Fruit fly (Drosophila melanogaster) whole organism, adult: ENCODE results near the gene Oatp74D.

Experiments used
- CG11617 ChIP-seq: fragments of 200-800 bp; sonication (Bioruptor generic); optimal IDR thresholded peaks from 2 replicates; lab custom pipeline; 2017; ENCODE audit warnings: mild to moderate bottlenecking, missing biosample characterization, missing genetic modification reagents, missing genetic modification characterization
- cic ChIP-seq: fragments of 200-800 bp; sonication (Bioruptor generic); optimal IDR thresholded peaks from 2 replicates; lab custom pipeline; 2017; ENCODE audit warnings: missing biosample characterization, mild to moderate bottlenecking, missing genetic modification characterization, moderate library complexity

DNA sequence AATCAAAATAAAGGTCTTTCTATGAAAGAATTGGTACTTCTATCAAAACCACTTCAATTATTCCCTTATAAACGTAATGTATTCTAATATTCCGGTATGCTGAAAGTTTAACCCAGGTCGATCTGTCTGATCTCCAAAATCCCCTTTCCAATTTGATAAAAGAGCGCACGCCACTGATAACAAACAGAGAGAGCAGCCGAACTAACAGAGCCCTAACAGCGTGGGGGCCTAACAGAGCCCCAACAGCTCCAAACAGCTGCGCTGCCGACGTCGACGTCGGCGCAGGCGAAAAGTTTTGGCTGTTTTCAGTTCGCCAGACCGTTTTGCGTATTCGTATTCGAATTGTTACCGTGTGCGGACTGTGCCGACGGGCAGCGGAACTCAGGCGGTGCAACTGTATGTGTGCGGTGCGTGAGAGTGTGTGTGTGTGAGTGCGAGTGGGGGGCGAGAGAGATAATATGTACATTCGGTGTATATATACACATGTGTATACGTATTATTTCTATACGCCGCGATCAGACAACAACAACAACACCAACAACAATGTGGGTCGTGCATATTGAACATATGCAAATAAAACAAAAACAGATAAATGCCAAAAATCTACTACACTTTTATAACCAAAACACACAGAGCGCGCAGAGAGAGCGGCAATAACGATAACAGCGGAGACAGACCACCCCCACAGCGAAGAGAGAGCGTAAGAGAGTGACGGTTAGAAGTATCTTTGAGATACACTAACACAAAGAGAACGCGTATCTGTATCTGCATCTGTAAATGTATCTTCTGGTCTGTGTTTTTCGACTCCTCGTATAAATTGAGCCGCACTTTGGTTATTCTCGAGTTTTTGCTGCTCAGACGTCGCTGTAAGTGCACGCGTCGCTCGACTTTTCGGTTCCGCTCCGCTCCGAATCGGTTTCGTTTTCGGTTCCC is at the start of gene Oatp74D:
- TF ChIP-seq cic (peak; percentile 65), CG11617 (GFP tag; lab: Kevin White, UChicago) (no peak)
